Fruit fly (Drosophila melanogaster) whole organism, embryonic: ENCODE results near the gene Notum.

Source experiments
- Atf3 ChIP-seq: fragments of 200-800 bp; sonication (Bioruptor generic); optimal IDR thresholded peaks from 3 replicates; lab custom pipeline; 2016; ENCODE audit warnings: missing biosample characterization, missing genetic modification characterization
- B-H1 ChIP-seq: fragments of 200-800 bp; sonication (Bioruptor generic); IDR thresholded peaks from 3 replicates; pipeline ENCODE4 v1.3.6; 2022; ENCODE audit warnings: missing biosample characterization, missing genetic modification characterization
- BEAF-32 ChIP-seq: fragments of 200-800 bp; sonication (Bioruptor generic); optimal IDR thresholded peaks from 3 replicates; lab custom pipeline; 2017; ENCODE audit warnings: missing biosample characterization, missing genetic modification characterization, mild to moderate bottlenecking, moderate library complexity, missing genetic modification reagents
- CG10267 ChIP-seq: fragments of 200-800 bp; sonication (Bioruptor generic); optimal IDR thresholded peaks from 2 replicates; lab custom pipeline; 2018; ENCODE audit warnings: missing biosample characterization, mild to moderate bottlenecking, missing genetic modification characterization, moderate library complexity
- CG11456 ChIP-seq: fragments of 200-800 bp; sonication (Bioruptor generic); IDR thresholded peaks from 3 replicates; pipeline ENCODE4 v1.3.6; 2022; ENCODE audit warnings: missing biosample characterization, missing genetic modification characterization
- CG12391 ChIP-seq: fragments of 200-800 bp; sonication (Bioruptor generic); optimal IDR thresholded peaks from 3 replicates; lab custom pipeline; 2018; ENCODE audit warnings: missing biosample characterization, mild to moderate bottlenecking, missing genetic modification characterization, moderate library complexity
- CG12769 ChIP-seq: fragments of 200-800 bp; sonication (Bioruptor generic); optimal IDR thresholded peaks from 2 replicates; lab custom pipeline; 2019; ENCODE audit warnings: missing biosample characterization, mild to moderate bottlenecking, missing genetic modification characterization, moderate library complexity
- CG13624 ChIP-seq: fragments of 200-800 bp; sonication (Bioruptor generic); optimal IDR thresholded peaks from 2 replicates; lab custom pipeline; 2016; ENCODE audit warnings: missing biosample characterization, missing genetic modification characterization
- CG13894 ChIP-seq: fragments of 200-800 bp; sonication (Bioruptor generic); optimal IDR thresholded peaks from 3 replicates; lab custom pipeline; 2018; ENCODE audit warnings: missing biosample characterization, mild to moderate bottlenecking, missing genetic modification characterization, moderate library complexity
- CG14860 ChIP-seq: fragments of 200-800 bp; sonication (Bioruptor generic); IDR thresholded peaks from 3 replicates; pipeline ENCODE4 v1.3.6; 2022; ENCODE audit warnings: missing biosample characterization, missing genetic modification characterization; ENCODE audit not compliant: partially characterized antibody
- CG15479 ChIP-seq: fragments of 200-800 bp; sonication (Bioruptor generic); optimal IDR thresholded peaks from 3 replicates; lab custom pipeline; 2019; ENCODE audit warnings: missing biosample characterization, mild to moderate bottlenecking, missing genetic modification characterization, moderate library complexity
- CG3838 ChIP-seq: fragments of 200-800 bp; sonication (Bioruptor generic); optimal IDR thresholded peaks from 3 replicates; lab custom pipeline; 2016; ENCODE audit warnings: missing biosample characterization, missing genetic modification characterization
- CG3995 ChIP-seq: fragments of 200-800 bp; sonication (Bioruptor generic); optimal IDR thresholded peaks from 3 replicates; lab custom pipeline; 2016; ENCODE audit warnings: missing biosample characterization, missing genetic modification characterization
- CG4617 ChIP-seq: fragments of 200-800 bp; sonication (Bioruptor generic); optimal IDR thresholded peaks from 3 replicates; lab custom pipeline; 2016; ENCODE audit warnings: missing biosample characterization, missing genetic modification characterization, borderline replicate concordance
- CG4730 ChIP-seq: fragments of 200-800 bp; sonication (Bioruptor generic); IDR thresholded peaks from 2 replicates; pipeline ENCODE4 v1.3.6; 2022; ENCODE audit warnings: missing biosample characterization, missing genetic modification characterization
- CG4820 ChIP-seq: fragments of 200-800 bp; sonication (Bioruptor generic); optimal IDR thresholded peaks from 3 replicates; lab custom pipeline; 2016; ENCODE audit warnings: missing biosample characterization, missing genetic modification characterization
- CG6765 ChIP-seq: fragments of 200-800 bp; sonication (Bioruptor generic); optimal IDR thresholded peaks from 3 replicates; lab custom pipeline; 2017; ENCODE audit warnings: missing biosample characterization, mild to moderate bottlenecking, missing genetic modification characterization
- CG7372 ChIP-seq: fragments of 200-800 bp; sonication (Bioruptor generic); IDR thresholded peaks from 2 replicates; pipeline ENCODE4 v1.3.6; 2022; ENCODE audit warnings: missing biosample characterization, missing genetic modification characterization
- CG7839 ChIP-seq: fragments of 200-800 bp; sonication (Bioruptor generic); optimal IDR thresholded peaks from 3 replicates; lab custom pipeline; 2018; ENCODE audit warnings: missing biosample characterization, mild to moderate bottlenecking, missing genetic modification characterization, moderate library complexity
- CG8924 ChIP-seq: fragments of 200-800 bp; optimal IDR thresholded peaks from 3 replicates; lab custom pipeline; 2019; ENCODE audit warnings: missing biosample characterization, mild to moderate bottlenecking, missing genetic modification characterization, moderate library complexity
- CG9797 ChIP-seq: fragments of 200-800 bp; sonication (Bioruptor generic); optimal IDR thresholded peaks from 3 replicates; lab custom pipeline; 2018; ENCODE audit warnings: missing biosample characterization, mild to moderate bottlenecking, missing genetic modification characterization
- CHES-1-like ChIP-seq: fragments of 200-800 bp; sonication (Bioruptor generic); optimal IDR thresholded peaks from 2 replicates; lab custom pipeline; 2016; ENCODE audit warnings: missing biosample characterization, missing genetic modification characterization
- Dip2 ChIP-seq: fragments of 200-800 bp; sonication (Bioruptor generic); IDR thresholded peaks from 2 replicates; pipeline ENCODE4 v1.3.6; 2022; ENCODE audit warnings: missing biosample characterization, missing genetic modification characterization
- Dp ChIP-seq: fragments of 200-800 bp; sonication (Bioruptor generic); optimal IDR thresholded peaks from 2 replicates; lab custom pipeline; 2018; ENCODE audit warnings: missing biosample characterization, mild to moderate bottlenecking, missing genetic modification characterization, moderate library complexity
- E2f1 ChIP-seq: fragments of 200-800 bp; sonication (Bioruptor generic); IDR thresholded peaks from 2 replicates; pipeline ENCODE4 v1.3.6; 2022; ENCODE audit warnings: missing biosample characterization, missing genetic modification characterization
- HHEX ChIP-seq: fragments of 200-800 bp; sonication (Bioruptor generic); optimal IDR thresholded peaks from 3 replicates; lab custom pipeline; 2017; ENCODE audit warnings: missing biosample characterization, mild to moderate bottlenecking, missing genetic modification characterization, missing genetic modification reagents
- Hand ChIP-seq: fragments of 200-800 bp; sonication (Bioruptor generic); optimal IDR thresholded peaks from 2 replicates; lab custom pipeline; 2017; ENCODE audit warnings: mild to moderate bottlenecking, missing biosample characterization, missing genetic modification reagents, missing genetic modification characterization
- Hey ChIP-seq: fragments of 200-800 bp; sonication (Bioruptor generic); optimal IDR thresholded peaks from 3 replicates; lab custom pipeline; 2018; ENCODE audit warnings: missing biosample characterization, mild to moderate bottlenecking, missing genetic modification characterization
- Hmx ChIP-seq: fragments of 200-800 bp; sonication (Bioruptor generic); optimal IDR thresholded peaks from 2 replicates; lab custom pipeline; 2016; ENCODE audit warnings: missing biosample characterization, missing genetic modification characterization
- MTF-1 ChIP-seq: fragments of 200-800 bp; sonication (Bioruptor generic); optimal IDR thresholded peaks from 2 replicates; lab custom pipeline; 2018; ENCODE audit warnings: missing biosample characterization, mild to moderate bottlenecking, missing genetic modification characterization, borderline replicate concordance
- Med ChIP-seq: fragments of 200-800 bp; sonication (Bioruptor generic); peaks from one replicate; lab custom pipeline; 2016; ENCODE audit warnings: missing biosample characterization, missing genetic modification characterization, mild to moderate bottlenecking, inconsistent platforms, moderate library complexity
- Six4 ChIP-seq: fragments of 200-800 bp; sonication (Bioruptor generic); optimal IDR thresholded peaks from 2 replicates; lab custom pipeline; 2016; ENCODE audit warnings: missing biosample characterization, missing genetic modification characterization
- Usf ChIP-seq: fragments of 200-800 bp; sonication (Bioruptor generic); optimal IDR thresholded peaks from 2 replicates; lab custom pipeline; 2017; ENCODE audit warnings: missing genotype, missing biosample characterization, missing genetic modification characterization
- YL-1 ChIP-seq: fragments of 200-800 bp; sonication (Bioruptor generic); optimal IDR thresholded peaks from 3 replicates; lab custom pipeline; 2017; ENCODE audit warnings: missing biosample characterization, mild to moderate bottlenecking, missing genetic modification characterization
- ab ChIP-seq: fragments of 200-800 bp; sonication (Bioruptor generic); optimal IDR thresholded peaks from 2 replicates; lab custom pipeline; 2016; ENCODE audit warnings: missing biosample characterization, missing genetic modification characterization
- bsh ChIP-seq, 2 experiments: fragments of 200-800 bp; sonication (Bioruptor generic); optimal IDR thresholded peaks; 2 replicates each; lab custom pipeline; 2017 to 2018; ENCODE audit warnings: mild to moderate bottlenecking in 2 of 2, missing biosample characterization in 2 of 2, missing genetic modification characterization in 2 of 2, moderate library complexity in 1 of 2
- btn ChIP-seq: fragments of 200-800 bp; sonication (Bioruptor generic); optimal IDR thresholded peaks from 2 replicates; lab custom pipeline; 2016; ENCODE audit warnings: missing biosample characterization, missing genetic modification characterization
- cg ChIP-seq: fragments of 200-800 bp; sonication (Bioruptor generic); optimal IDR thresholded peaks from 3 replicates; lab custom pipeline; 2019; ENCODE audit warnings: missing biosample characterization, mild to moderate bottlenecking, missing genetic modification characterization, moderate library complexity
- danr ChIP-seq: fragments of 200-800 bp; sonication (Bioruptor generic); IDR thresholded peaks from 2 replicates; pipeline ENCODE4 v1.3.6; 2022; ENCODE audit warnings: missing biosample characterization, missing genetic modification characterization
- dm ChIP-seq: fragments of 200-800 bp; sonication (Bioruptor generic); optimal IDR thresholded peaks from 3 replicates; lab custom pipeline; 2016; ENCODE audit warnings: missing biosample characterization, missing genetic modification characterization
- emc ChIP-seq: fragments of 200-800 bp; sonication (Bioruptor generic); optimal IDR thresholded peaks from 2 replicates; lab custom pipeline; 2016; ENCODE audit warnings: missing biosample characterization, missing genetic modification characterization
- esg ChIP-seq: fragments of 200-800 bp; sonication (Bioruptor generic); conservative IDR thresholded peaks from 2 replicates; pipeline ENCODE4 v1.3.6; 2022; ENCODE audit warnings: missing biosample characterization, missing genetic modification characterization
- her ChIP-seq: fragments of 200-800 bp; sonication (Bioruptor generic); optimal IDR thresholded peaks from 2 replicates; lab custom pipeline; 2016; ENCODE audit warnings: missing biosample characterization, missing genetic modification characterization
- jigr1 ChIP-seq: fragments of 200-800 bp; sonication (Bioruptor generic); IDR thresholded peaks from 3 replicates; pipeline ENCODE4 v1.3.6; 2022; ENCODE audit warnings: missing biosample characterization, missing genetic modification characterization
- lab ChIP-seq: fragments of 200-800 bp; sonication (Bioruptor generic); optimal IDR thresholded peaks from 3 replicates; lab custom pipeline; 2017; ENCODE audit warnings: missing biosample characterization, missing genetic modification characterization, mild to moderate bottlenecking, moderate library complexity, missing genetic modification reagents
- mld ChIP-seq: fragments of 200-800 bp; sonication (Bioruptor generic); IDR thresholded peaks from 3 replicates; pipeline ENCODE4 v1.3.6; 2022; ENCODE audit warnings: missing biosample characterization, missing genetic modification characterization; ENCODE audit not compliant: partially characterized antibody
- org-1 ChIP-seq: fragments of 200-800 bp; sonication (Bioruptor generic); optimal IDR thresholded peaks from 2 replicates; lab custom pipeline; 2017; ENCODE audit warnings: missing biosample characterization, missing genetic modification characterization
- peb ChIP-seq: fragments of 200-800 bp; sonication (Bioruptor generic); IDR thresholded peaks from 2 replicates; pipeline ENCODE4 v1.3.6; 2022; ENCODE audit warnings: missing biosample characterization, missing genetic modification characterization
- sens-2 ChIP-seq: fragments of 200-800 bp; sonication (Bioruptor generic); IDR thresholded peaks from 2 replicates; pipeline ENCODE4 v1.3.6; 2022; ENCODE audit warnings: missing biosample characterization, missing genetic modification characterization
- so ChIP-seq: fragments of 200-800 bp; sonication (Bioruptor generic); IDR thresholded peaks from 3 replicates; pipeline ENCODE4 v1.3.6; 2022; ENCODE audit warnings: missing biosample characterization, missing genetic modification characterization
- stc ChIP-seq: fragments of 200-800 bp; sonication (Bioruptor generic); IDR thresholded peaks from 2 replicates; pipeline ENCODE4 v1.3.6; 2022; ENCODE audit warnings: missing biosample characterization, missing genetic modification characterization
- tgo ChIP-seq: fragments of 200-800 bp; sonication (Bioruptor generic); IDR thresholded peaks from 3 replicates; pipeline ENCODE4 v1.3.6; 2022; ENCODE audit warnings: missing biosample characterization, missing genetic modification characterization

Notum gene

dm6 chr3L:16050887-16051258 lies 27.6 kb downstream of the Notum start, which contains the start of gene Diap1 (continued):
- no peak for TF ChIP-seq stc
- TF ChIP-seq lab (GFP tag; lab: Kevin White, UChicago), result no peak
- TF ChIP-seq dm (GFP tag; lab: Kevin White, UChicago), result no peak
- no peak for TF ChIP-seq CG7839 (tag; lab: Kevin White, UChicago)
- TF ChIP-seq CG15479 (GFP tag; lab: Kevin White, UChicago), result no peak
- TF ChIP-seq peb (GFP tag; lab: Robert Waterston, UW), result no peak
- no peak; the same call in 1 of the 2 replicates for TF ChIP-seq E2f1
- TF ChIP-seq emc (GFP tag; lab: Kevin White, UChicago), result no peak
- peak; percentile 59 for TF ChIP-seq CG10267 (tag; lab: Kevin White, UChicago)
- TF ChIP-seq CG4820 (GFP tag; lab: Kevin White, UChicago), result no peak
- TF ChIP-seq CG3995 (GFP tag; lab: Kevin White, UChicago), result no peak
- TF ChIP-seq Usf, result no peak
- no peak for TF ChIP-seq btn (GFP tag; lab: Kevin White, UChicago)
- no peak for TF ChIP-seq her (GFP tag; lab: Kevin White, UChicago)
- no peak for TF ChIP-seq CG12391 (tag; lab: Kevin White, UChicago)
- peak; percentile 89 for TF ChIP-seq BEAF-32 (GFP tag; lab: Kevin White, UChicago)
- no peak for TF ChIP-seq bsh (GFP tag; optimal IDR thresholded peaks at IDR 0.05; lab: Kevin White, UChicago)
- TF ChIP-seq CG11456 (GFP tag; lab: Robert Waterston, UW), result no peak
- no peak for TF ChIP-seq sens-2
- no peak for TF ChIP-seq danr
- no peak for TF ChIP-seq so (GFP tag; lab: Robert Waterston, UW)
- no peak for TF ChIP-seq Hand (GFP tag; lab: Kevin White, UChicago)
- no peak for TF ChIP-seq cg
- no peak for TF ChIP-seq CG4730 (GFP tag; lab: Robert Waterston, UW)
- TF ChIP-seq Dip2 (GFP tag; lab: Robert Waterston, UW), result no peak
- TF ChIP-seq CG14860, result peak; percentile 84
- no peak for TF ChIP-seq org-1 (GFP tag; lab: Kevin White, UChicago)
- TF ChIP-seq Six4, result no peak
- TF ChIP-seq CG13894 (tag; lab: Kevin White, UChicago), result no peak
- TF ChIP-seq CG6765 (GFP tag; lab: Kevin White, UChicago), result no peak
- peak; percentile 84 for TF ChIP-seq Med
- no peak for TF ChIP-seq YL-1 (GFP tag; lab: Kevin White, UChicago)
- TF ChIP-seq mld, result peak; percentile 67; the same call in 2 of the 3 replicates
- no peak for TF ChIP-seq CG4617 (GFP tag; lab: Kevin White, UChicago)
- TF ChIP-seq jigr1 (GFP tag; lab: Robert Waterston, UW), result no peak
- TF ChIP-seq CG7372 (GFP tag; lab: Robert Waterston, UW), result no peak
- TF ChIP-seq Dp (GFP tag; lab: Kevin White, UChicago), result peak; percentile 85
- no peak for TF ChIP-seq ab (GFP tag; lab: Kevin White, UChicago)
- no peak for TF ChIP-seq CG3838 (GFP tag; lab: Kevin White, UChicago)
- no peak for TF ChIP-seq B-H1 (GFP tag; lab: Robert Waterston, UW)
- no peak for TF ChIP-seq CG8924
- TF ChIP-seq Hmx (GFP tag; lab: Kevin White, UChicago), result no peak
- no peak for TF ChIP-seq CG12769 (tag; lab: Kevin White, UChicago)
- TF ChIP-seq esg, result no peak
- TF ChIP-seq Atf3 (GFP tag; lab: Kevin White, UChicago), result no peak
- no peak for TF ChIP-seq tgo (GFP tag; lab: Robert Waterston, UW)
- TF ChIP-seq CG9797 (GFP tag; lab: Kevin White, UChicago), result peak; percentile 62
- no peak for TF ChIP-seq MTF-1 (GFP tag; lab: Kevin White, UChicago)
- peak; percentile 50 for TF ChIP-seq CG13624
- TF ChIP-seq CHES-1-like (GFP tag; lab: Kevin White, UChicago), result no peak
- no peak for TF ChIP-seq Hey (tag; lab: Kevin White, UChicago)
- no peak for TF ChIP-seq HHEX (GFP tag; lab: Kevin White, UChicago)
